Worm (Caenorhabditis elegans): ENCODE measurements around the gene chil-11.

chil-11 gene

DNA sequence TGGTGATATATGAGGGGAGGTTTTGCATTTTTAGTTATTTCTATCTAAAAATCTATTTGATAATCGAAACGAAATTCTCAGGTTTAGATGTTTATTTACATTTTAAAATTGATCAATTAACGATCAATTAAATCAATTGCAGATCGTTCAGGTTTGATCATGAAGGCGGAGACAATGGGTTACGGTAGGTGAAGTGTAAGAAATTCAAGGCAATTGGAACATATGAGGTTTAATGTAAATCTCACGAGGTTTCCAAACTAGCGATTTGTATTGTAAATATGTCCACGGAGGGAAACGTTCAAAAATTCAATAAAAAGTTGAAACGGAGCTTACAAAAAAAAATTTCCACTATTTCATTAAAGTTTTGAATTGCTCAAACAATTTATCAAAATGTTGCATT, 38.4 kb downstream of the chil-11 start:
- TF ChIP-seq dao-5 (tag; optimal IDR thresholded peaks at IDR 0.05) = no peak
- TF ChIP-seq W03F9.2 (tag; optimal IDR thresholded peaks at IDR 0.05) = no peak
- TF ChIP-seq him-1 (tag; optimal IDR thresholded peaks at IDR 0.05) = no peak

- TF ChIP-seq him-1 (tag; optimal IDR thresholded peaks at IDR 0.05) (no peak), dao-5 (tag; optimal IDR thresholded peaks at IDR 0.05) (no peak), W03F9.2 (tag; optimal IDR thresholded peaks at IDR 0.05) (no peak)
These were observed 39.2 kb downstream of the chil-11 start for ce11 chrIV:5780234-5780788.

ce11 chrIV:5783675-5784074, 42.5 kb downstream of the chil-11 start:
- TF ChIP-seq W03F9.2 (tag; optimal IDR thresholded peaks at IDR 0.05) = no peak
- TF ChIP-seq dao-5 (tag; optimal IDR thresholded peaks at IDR 0.05) = no peak
- TF ChIP-seq him-1 (tag; optimal IDR thresholded peaks at IDR 0.05) = no peak

DNA sequence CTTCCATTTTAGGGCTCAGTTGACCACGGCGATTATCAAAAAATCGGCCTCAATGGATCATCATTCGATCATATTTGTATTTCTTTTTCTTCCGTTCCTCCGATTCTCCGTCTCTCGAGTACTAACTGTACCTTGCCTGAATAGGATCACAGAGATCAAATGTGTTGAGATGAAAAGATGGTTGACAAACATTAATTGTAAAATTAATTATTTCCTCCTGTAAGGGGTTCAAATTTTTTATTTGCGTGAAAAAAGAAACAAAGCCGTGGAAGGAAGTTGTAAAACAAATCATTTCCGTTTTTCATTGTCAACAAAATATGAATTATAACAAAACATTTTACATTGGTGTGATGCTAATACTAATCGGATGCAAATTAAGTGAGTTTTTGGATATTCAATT, 49.8 kb downstream of the chil-11 start, which contains the start of gene C31H1.2:
C31H1.2 (plus strand) TSS at position 301 of the 400 bp plus-strand sequence.
- TF ChIP-seq W03F9.2 (tag; optimal IDR thresholded peaks at IDR 0.05) (no peak), him-1 (tag; optimal IDR thresholded peaks at IDR 0.05) (no peak), dao-5 (tag; optimal IDR thresholded peaks at IDR 0.05) (no peak)

Measured in whole organism, L4/young adult.